Fruit fly (Drosophila melanogaster): ENCODE results near the gene CG43675.

- no peak for TF ChIP-seq CTCF (optimal IDR thresholded peaks at IDR 0.05)
- TF ChIP-seq CG8478 (optimal IDR thresholded peaks at IDR 0.05): no peak
Observed at dm6 chr3R:9390201-9390600, 34.9 kb downstream of the CG43675 start.
